Worm (Caenorhabditis elegans) whole organism, L2 larva: Measurements from ENCODE around the gene ell-1.
A peak's percentile ranks its signal among the peaks of the same experiment; 100 is the strongest.

Experiments
- C34F6.9 ChIP-seq: fragments of 150-350 bp; optimal IDR thresholded peaks from 2 replicates; lab custom pipeline; 2014; ENCODE audit warnings: missing biosample characterization, missing genetic modification characterization
- F13H6.1 ChIP-seq: sonication (generic microtip); optimal IDR thresholded peaks from 2 replicates; lab custom pipeline; 2016; ENCODE audit warnings: missing genetic modification characterization, missing compliant biosample characterization
- R02D3.7 ChIP-seq: fragments of 150-350 bp; optimal IDR thresholded peaks from 2 replicates; lab custom pipeline; 2014; ENCODE audit warnings: missing biosample characterization, missing genetic modification characterization
- Y55F3AM.14 ChIP-seq: fragments of 200-800 bp; sonication (Bioruptor generic); optimal IDR thresholded peaks from 2 replicates; lab custom pipeline; 2018; ENCODE audit warnings: mild to moderate bottlenecking, missing genetic modification characterization, missing compliant biosample characterization
- ZK546.5 ChIP-seq: sonication (generic microtip); optimal IDR thresholded peaks from 2 replicates; lab custom pipeline; 2017; ENCODE audit warnings: missing biosample characterization, missing genetic modification characterization
- aly-2 ChIP-seq: fragments of 150-350 bp; optimal IDR thresholded peaks from 2 replicates; lab custom pipeline; 2014; ENCODE audit warnings: missing biosample characterization, missing genetic modification characterization
- blmp-1 ChIP-seq: sonication (generic microtip); optimal IDR thresholded peaks from 2 replicates; lab custom pipeline; 2017; ENCODE audit warnings: missing genetic modification characterization, mild to moderate bottlenecking, missing compliant biosample characterization, antibody characterized with exemption, moderate library complexity; ENCODE audit not compliant: insufficient read depth
- ceh-16 ChIP-seq: fragments of 150-350 bp; optimal IDR thresholded peaks from 2 replicates; lab custom pipeline; 2014; ENCODE audit warnings: missing biosample characterization, missing genetic modification characterization
- ceh-82 ChIP-seq: fragments of 150-350 bp; optimal IDR thresholded peaks from 2 replicates; lab custom pipeline; 2014; ENCODE audit warnings: missing biosample characterization, missing genetic modification characterization
- crh-2 ChIP-seq: sonication (generic microtip); optimal IDR thresholded peaks from 2 replicates; lab custom pipeline; 2017; ENCODE audit warnings: missing biosample characterization, missing genetic modification characterization
- egl-27 ChIP-seq: sonication (generic microtip); optimal IDR thresholded peaks from 3 replicates; lab custom pipeline; 2017; ENCODE audit warnings: missing biosample characterization, missing genetic modification reagents, missing genetic modification characterization
- fos-1 ChIP-seq: fragments of 150-350 bp; optimal IDR thresholded peaks from 2 replicates; lab custom pipeline; 2014; ENCODE audit warnings: missing biosample characterization, missing genetic modification characterization
- gmeb-1 ChIP-seq: fragments of 150-350 bp; optimal IDR thresholded peaks from 2 replicates; lab custom pipeline; 2014; ENCODE audit warnings: missing biosample characterization, missing genetic modification characterization
- lin-13 ChIP-seq: fragments of 150-350 bp; optimal IDR thresholded peaks from 2 replicates; lab custom pipeline; 2014; ENCODE audit warnings: missing biosample characterization, missing genetic modification reagents, missing genetic modification characterization
- lsy-2 ChIP-seq, 2 experiments: fragments of 150-350 bp in 1 of 2; sonication (generic microtip) in 1 of 2; optimal IDR thresholded peaks; 2 replicates each; lab custom pipeline; 2014 to 2017; ENCODE audit warnings: missing biosample characterization in 2 of 2, missing genetic modification characterization in 2 of 2
- mbf-1 ChIP-seq: sonication (generic microtip); optimal IDR thresholded peaks from 2 replicates; lab custom pipeline; 2017; ENCODE audit warnings: missing biosample characterization, missing genetic modification characterization
- nhr-10 ChIP-seq: sonication (generic microtip); optimal IDR thresholded peaks from 2 replicates; lab custom pipeline; 2017; ENCODE audit warnings: missing biosample characterization, missing genetic modification characterization
- nhr-12 ChIP-seq: fragments of 150-350 bp; optimal IDR thresholded peaks from 2 replicates; lab custom pipeline; 2014; ENCODE audit warnings: missing biosample characterization, missing genetic modification characterization
- nhr-129 ChIP-seq: fragments of 150-350 bp; optimal IDR thresholded peaks from 2 replicates; lab custom pipeline; 2014; ENCODE audit warnings: missing biosample characterization, missing genetic modification characterization
- nhr-237 ChIP-seq: fragments of 150-350 bp; optimal IDR thresholded peaks from 2 replicates; lab custom pipeline; 2014; ENCODE audit warnings: missing biosample characterization, missing genetic modification characterization
- nhr-25 ChIP-seq: fragments of 150-350 bp; sonication (generic microtip); optimal IDR thresholded peaks from 3 replicates; lab custom pipeline; 2014; ENCODE audit warnings: missing biosample characterization, missing genetic modification characterization
- nhr-77 ChIP-seq: fragments of 150-350 bp; optimal IDR thresholded peaks from 2 replicates; lab custom pipeline; 2014; ENCODE audit warnings: missing biosample characterization, missing genetic modification characterization
- peb-1 ChIP-seq: fragments of 150-350 bp; optimal IDR thresholded peaks from 2 replicates; lab custom pipeline; 2014; ENCODE audit warnings: missing biosample characterization, missing genetic modification characterization
- sem-4 ChIP-seq: fragments of 150-350 bp; optimal IDR thresholded peaks from 2 replicates; lab custom pipeline; 2014; ENCODE audit warnings: missing biosample characterization, missing genetic modification reagents, missing genetic modification characterization
- skn-1 ChIP-seq: sonication (generic microtip); optimal IDR thresholded peaks from 2 replicates; lab custom pipeline; 2017; ENCODE audit warnings: missing biosample characterization, missing genetic modification characterization
- sma-3 ChIP-seq: sonication (generic microtip); optimal IDR thresholded peaks from 2 replicates; lab custom pipeline; 2016; ENCODE audit warnings: missing genetic modification reagents, missing genetic modification characterization, missing compliant biosample characterization
- sma-9 ChIP-seq, 2 experiments: fragments of 150-350 bp in 1 of 2; sonication (generic microtip) in 1 of 2; optimal IDR thresholded peaks; 2 replicates each; lab custom pipeline; 2014 to 2016; ENCODE audit warnings: missing genetic modification characterization in 2 of 2, mild to moderate bottlenecking in 1 of 2, missing biosample characterization in 1 of 2, missing compliant biosample characterization in 1 of 2, missing genetic modification reagents in 1 of 2, moderate library complexity in 1 of 2
- snpc-4 ChIP-seq: fragments of 150-350 bp; optimal IDR thresholded peaks from 2 replicates; lab custom pipeline; 2014; ENCODE audit warnings: missing biosample characterization, missing genetic modification characterization
- unc-39 ChIP-seq: fragments of 150-350 bp; optimal IDR thresholded peaks from 2 replicates; lab custom pipeline; 2014; ENCODE audit warnings: missing biosample characterization, missing genetic modification characterization
- unc-62 ChIP-seq: fragments of 150-350 bp; optimal IDR thresholded peaks from 2 replicates; lab custom pipeline; 2014; ENCODE audit warnings: missing biosample characterization, missing genetic modification reagents, missing genetic modification characterization
- ztf-1 ChIP-seq: fragments of 200-800 bp; sonication (Bioruptor generic); conservative IDR thresholded peaks from 2 replicates; pipeline ENCODE4 v1.3.6; 2022; ENCODE audit warnings: missing genetic modification characterization, missing compliant biosample characterization
- ztf-11 ChIP-seq: sonication (generic microtip); optimal IDR thresholded peaks from 2 replicates; lab custom pipeline; 2017; ENCODE audit warnings: missing biosample characterization, missing genetic modification characterization
- ztf-4 ChIP-seq: fragments of 150-350 bp; optimal IDR thresholded peaks from 2 replicates; lab custom pipeline; 2014; ENCODE audit warnings: missing biosample characterization, missing genetic modification characterization

The ell-1 gene

ce11 chrIV:4454330-4455173, 60.3 kb downstream of the ell-1 start, which contains the start of gene R08C7.11:
R08C7.11 (minus strand) TSS chrIV:4454937.
- TF ChIP-seq peb-1 (tag; lab: Kevin White, UChicago) (peak; percentile 29), ceh-82 (tag; lab: Kevin White, UChicago) (no peak), Y55F3AM.14 (GFP tag; lab: Kevin White, UChicago) (no peak), C34F6.9 (tag; lab: Kevin White, UChicago) (no peak), F13H6.1 (tag; lab: Kevin White, UChicago) (peak; percentile 62), crh-2 (tag; lab: Kevin White, UChicago) (no peak), ceh-16 (peak; percentile 34), sma-3 (GFP tag; lab: Kevin White, UChicago) (peak; percentile 29), gmeb-1 (no peak), sem-4 (tag; lab: Kevin White, UChicago) (no peak), ztf-1 (GFP tag; lab: Robert Waterston, UW) (no peak), ZK546.5 (no peak), nhr-129 (tag; lab: Kevin White, UChicago) (peak; percentile 53), nhr-237 (tag; lab: Kevin White, UChicago) (no peak), lin-13 (GFP tag; lab: Kevin White, UChicago) (peak; percentile 15), lsy-2 (tag; optimal IDR thresholded peaks at IDR 0.05; lab: Kevin White, UChicago) (peak in 1 of 2 experiments; percentile 26), nhr-25 (tag; lab: Kevin White, UChicago) (peak; percentile 29), blmp-1 (tag; lab: Kevin White, UChicago) (peak; percentile 38), unc-39 (tag; lab: Kevin White, UChicago) (no peak), R02D3.7 (tag; lab: Kevin White, UChicago) (no peak)
- TF ChIP-seq, all 48 proteins: peak for 9

ce11 chrIV:4456658-4457057, 62.4 kb downstream of the ell-1 start:
- TF ChIP-seq crh-2 (tag; lab: Kevin White, UChicago) (no peak), ztf-4 (no peak), ztf-11 (tag; lab: Kevin White, UChicago) (no peak), blmp-1 (tag; lab: Kevin White, UChicago) (no peak), peb-1 (tag; lab: Kevin White, UChicago) (no peak), snpc-4 (tag; lab: Kevin White, UChicago) (no peak), Y55F3AM.14 (GFP tag; lab: Kevin White, UChicago) (no peak), aly-2 (tag; lab: Kevin White, UChicago) (no peak), mbf-1 (tag; lab: Kevin White, UChicago) (no peak), sma-9 (GFP tag; optimal IDR thresholded peaks at IDR 0.05; lab: Kevin White, UChicago) (no peak), sma-9 (tag; optimal IDR thresholded peaks at IDR 0.05; lab: Kevin White, UChicago) (no peak), nhr-10 (no peak)

ce11 chrIV:4459342-4459741, 65.1 kb downstream of the ell-1 start:
- TF ChIP-seq ceh-16 (no peak), ceh-82 (tag; lab: Kevin White, UChicago) (no peak), nhr-12 (tag; lab: Kevin White, UChicago) (no peak), lin-13 (GFP tag; lab: Kevin White, UChicago) (no peak), ztf-11 (tag; lab: Kevin White, UChicago) (no peak), fos-1 (tag; lab: Kevin White, UChicago) (no peak), C34F6.9 (tag; lab: Kevin White, UChicago) (no peak), egl-27 (no peak), aly-2 (tag; lab: Kevin White, UChicago) (no peak), R02D3.7 (tag; lab: Kevin White, UChicago) (no peak), peb-1 (tag; lab: Kevin White, UChicago) (no peak), nhr-77 (tag; lab: Kevin White, UChicago) (no peak), F13H6.1 (tag; lab: Kevin White, UChicago) (no peak), nhr-10 (no peak), mbf-1 (tag; lab: Kevin White, UChicago) (no peak)

- TF ChIP-seq sma-3 (GFP tag; lab: Kevin White, UChicago) (no peak), unc-62 (GFP tag; lab: Kevin White, UChicago) (no peak), ZK546.5 (no peak), skn-1 (tag; lab: Kevin White, UChicago) (no peak)
Observed at ce11 chrIV:4463132-4463531, 68.9 kb downstream of the ell-1 start, which contains the start of gene M01H9.2. M01H9.2 (minus strand) TSS chrIV:4463232.
